Fruit fly (Drosophila melanogaster) whole organism, embryonic: ENCODE measurements around the gene Sse.

Experiments
- CG12391 ChIP-seq: fragments of 200-800 bp; sonication (Bioruptor generic); optimal IDR thresholded peaks from 3 replicates; lab custom pipeline; 2018; ENCODE audit warnings: missing biosample characterization, mild to moderate bottlenecking, missing genetic modification characterization, moderate library complexity
- CG15696 ChIP-seq: fragments of 200-800 bp; sonication (Bioruptor generic); optimal IDR thresholded peaks from 2 replicates; lab custom pipeline; 2019; ENCODE audit warnings: missing biosample characterization, mild to moderate bottlenecking, missing genetic modification characterization, moderate library complexity
- CG1832 ChIP-seq: fragments of 200-800 bp; sonication (Bioruptor generic); optimal IDR thresholded peaks from 2 replicates; lab custom pipeline; 2017; ENCODE audit warnings: missing biosample characterization, mild to moderate bottlenecking, missing genetic modification characterization, inconsistent platforms
- CG32532 ChIP-seq: fragments of 200-800 bp; sonication (Bioruptor generic); IDR thresholded peaks from 2 replicates; pipeline ENCODE4 v1.3.6; 2022; ENCODE audit warnings: missing biosample characterization, missing genetic modification characterization
- CG34422 ChIP-seq: fragments of 200-800 bp; sonication (Bioruptor generic); IDR thresholded peaks from 3 replicates; pipeline ENCODE4 v1.3.6; 2022; ENCODE audit warnings: missing biosample characterization, missing genetic modification characterization
- Dll ChIP-seq: fragments of 200-800 bp; sonication (Bioruptor generic); IDR thresholded peaks from 4 replicates; pipeline ENCODE4 v1.3.6; 2022; ENCODE audit warnings: missing biosample characterization, missing genetic modification characterization; ENCODE audit not compliant: partially characterized antibody
- chm ChIP-seq: fragments of 200-800 bp; sonication (Bioruptor generic); IDR thresholded peaks from 2 replicates; pipeline ENCODE4 v1.3.6; 2022; ENCODE audit warnings: missing biosample characterization, missing genetic modification characterization
- sens-2 ChIP-seq: fragments of 200-800 bp; sonication (Bioruptor generic); IDR thresholded peaks from 2 replicates; pipeline ENCODE4 v1.3.6; 2022; ENCODE audit warnings: missing biosample characterization, missing genetic modification characterization
- slbo ChIP-seq: fragments of 200-800 bp; sonication (Bioruptor generic); IDR thresholded peaks from 2 replicates; pipeline ENCODE4 v1.3.6; 2022; ENCODE audit warnings: missing biosample characterization, missing genetic modification characterization

- TF ChIP-seq CG15696 (tag; lab: Kevin White, UChicago), result no peak
- no peak for TF ChIP-seq CG12391 (tag; lab: Kevin White, UChicago)
- no peak for TF ChIP-seq CG34422 (GFP tag; lab: Robert Waterston, UW)
- no peak for TF ChIP-seq CG32532 (GFP tag; lab: Robert Waterston, UW)
- TF ChIP-seq CG1832 (GFP tag; lab: Kevin White, UChicago), result no peak
- no peak for TF ChIP-seq sens-2 (GFP tag; lab: Robert Waterston, UW)
- TF ChIP-seq Dll, result no peak
- no peak for TF ChIP-seq slbo (GFP tag; lab: Robert Waterston, UW)
- TF ChIP-seq chm (GFP tag; lab: Robert Waterston, UW), result no peak
Measured at dm6 chr3L:5642837-5643236, 19.2 kb downstream of the Sse start.
